Worm (Caenorhabditis elegans) whole organism, L1 larva: ENCODE results near the gene C07B5.8.
A peak's percentile ranks its signal among the peaks of the same experiment; 100 is the strongest.

Experiments
- C04F5.9 ChIP-seq: sonication (generic microtip); optimal IDR thresholded peaks from 2 replicates; lab custom pipeline; 2016; ENCODE audit warnings: missing genetic modification characterization, missing compliant biosample characterization
- C34B4.2 ChIP-seq: sonication (generic microtip); optimal IDR thresholded peaks from 2 replicates; lab custom pipeline; 2017; ENCODE audit warnings: mild to moderate bottlenecking, missing genetic modification characterization, missing compliant biosample characterization
- F16B12.6 ChIP-seq: fragments of 150-350 bp; optimal IDR thresholded peaks from 2 replicates; lab custom pipeline; 2014; ENCODE audit warnings: missing biosample characterization, missing genetic modification characterization
- Y116A8C.19 ChIP-seq: sonication (generic microtip); optimal IDR thresholded peaks from 2 replicates; lab custom pipeline; 2016; ENCODE audit warnings: missing compliant biosample characterization, missing genetic modification characterization, borderline replicate concordance
- alr-1 ChIP-seq: fragments of 200-800 bp; sonication (Bioruptor generic); optimal IDR thresholded peaks from 2 replicates; lab custom pipeline; 2018; ENCODE audit warnings: borderline replicate concordance, mild to moderate bottlenecking, missing genetic modification characterization, missing compliant biosample characterization
- aly-2 ChIP-seq: fragments of 150-350 bp; optimal IDR thresholded peaks from 2 replicates; lab custom pipeline; 2014; ENCODE audit warnings: missing biosample characterization, missing genetic modification characterization
- blmp-1 ChIP-seq: fragments of 150-350 bp; optimal IDR thresholded peaks from 2 replicates; lab custom pipeline; 2014; ENCODE audit warnings: missing biosample characterization, missing genetic modification characterization
- ceh-82 ChIP-seq, 3 experiments: fragments of 150-350 bp in 1 of 3; sonication (generic microtip) in 2 of 3; optimal IDR thresholded peaks; 2 replicates each; lab custom pipeline; 2014 to 2017; ENCODE audit warnings: missing biosample characterization in 3 of 3, missing genetic modification characterization in 3 of 3
- efl-1 ChIP-seq, 4 experiments: fragments of 150-350 bp; optimal IDR thresholded peaks in 3 of 4; peaks in 1 of 4; 1 replicate in 1 of 4; 2 replicates in 3 of 4; lab custom pipeline; 2014; ENCODE audit warnings: missing biosample characterization in 2 of 4, missing genetic modification characterization in 2 of 4, missing genetic modification reagents in 2 of 4
- elt-3 ChIP-seq, 6 experiments: fragments of 150-350 bp in 1 of 6; sonication (generic microtip); optimal IDR thresholded peaks; 2 replicates each; lab custom pipeline; 2017 to 2018; ENCODE audit warnings: missing biosample characterization in 6 of 6, missing genetic modification characterization in 6 of 6, inconsistent platforms in 1 of 6
- fkh-10 ChIP-seq: sonication (generic microtip); optimal IDR thresholded peaks from 2 replicates; lab custom pipeline; 2017; ENCODE audit warnings: missing biosample characterization, missing genetic modification reagents, missing genetic modification characterization
- fos-1 ChIP-seq: fragments of 150-350 bp; optimal IDR thresholded peaks from 2 replicates; lab custom pipeline; 2014; ENCODE audit warnings: missing biosample characterization, missing genetic modification characterization
- grh-1 ChIP-seq: fragments of 200-800 bp; sonication (Bioruptor generic); IDR thresholded peaks from 2 replicates; pipeline ENCODE4 v1.3.6; 2022; ENCODE audit warnings: missing genetic modification reagents, missing genetic modification characterization, missing compliant biosample characterization
- hlh-17 ChIP-seq: fragments of 200-800 bp; sonication (Bioruptor generic); optimal IDR thresholded peaks from 2 replicates; lab custom pipeline; 2018; ENCODE audit warnings: missing genetic modification characterization, mild to moderate bottlenecking, missing compliant biosample characterization, moderate library complexity, borderline replicate concordance
- irx-1 ChIP-seq: sonication (generic microtip); optimal IDR thresholded peaks from 2 replicates; lab custom pipeline; 2016; ENCODE audit warnings: missing genetic modification characterization, missing compliant biosample characterization
- lin-14 ChIP-seq: fragments of 200-800 bp; sonication (Bioruptor generic); optimal IDR thresholded peaks from 2 replicates; lab custom pipeline; 2018; ENCODE audit warnings: mild to moderate bottlenecking, missing genetic modification characterization, moderate library complexity, missing compliant biosample characterization
- lin-15B ChIP-seq: fragments of 150-350 bp; sonication (generic microtip); optimal IDR thresholded peaks from 3 replicates; lab custom pipeline; 2014; ENCODE audit warnings: missing biosample characterization, missing genetic modification characterization
- lsy-2 ChIP-seq, 2 experiments: fragments of 150-350 bp; optimal IDR thresholded peaks; 2 replicates each; lab custom pipeline; 2014; ENCODE audit warnings: missing biosample characterization in 2 of 2, missing genetic modification characterization in 2 of 2
- mab-9 ChIP-seq: fragments of 200-800 bp; sonication (Bioruptor generic); IDR thresholded peaks from 2 replicates; pipeline ENCODE4 v1.3.6; 2022; ENCODE audit warnings: missing genetic modification reagents, missing genetic modification characterization, missing compliant biosample characterization
- mep-1 ChIP-seq: fragments of 150-350 bp; optimal IDR thresholded peaks from 2 replicates; lab custom pipeline; 2014; ENCODE audit warnings: missing biosample characterization, missing genetic modification characterization
- nhr-11 ChIP-seq: fragments of 150-350 bp; optimal IDR thresholded peaks from 2 replicates; lab custom pipeline; 2014; ENCODE audit warnings: missing biosample characterization, missing genetic modification characterization
- nhr-19 ChIP-seq: fragments of 200-800 bp; sonication (Bioruptor generic); conservative IDR thresholded peaks from 2 replicates; pipeline ENCODE4 v1.3.6; 2022; ENCODE audit warnings: missing genetic modification characterization, missing compliant biosample characterization
- nhr-28 ChIP-seq: fragments of 150-350 bp; optimal IDR thresholded peaks from 2 replicates; lab custom pipeline; 2014; ENCODE audit warnings: missing biosample characterization, missing genetic modification characterization
- nhr-77 ChIP-seq: fragments of 150-350 bp; optimal IDR thresholded peaks from 2 replicates; lab custom pipeline; 2014; ENCODE audit warnings: missing biosample characterization, missing genetic modification characterization
- nhr-85 ChIP-seq: sonication (generic microtip); peaks from one replicate; lab custom pipeline; 2016; ENCODE audit warnings: missing genetic modification characterization, inconsistent platforms, missing compliant biosample characterization
- nhr-90 ChIP-seq: sonication (generic microtip); optimal IDR thresholded peaks from 2 replicates; lab custom pipeline; 2016; ENCODE audit warnings: mild to moderate bottlenecking, missing genetic modification characterization, missing compliant biosample characterization; ENCODE audit not compliant: poor library complexity
- pag-3 ChIP-seq: sonication (generic microtip); optimal IDR thresholded peaks from 2 replicates; lab custom pipeline; 2017; ENCODE audit warnings: missing genetic modification characterization, mild to moderate bottlenecking, missing compliant biosample characterization, antibody characterized with exemption, borderline replicate concordance; ENCODE audit not compliant: insufficient read depth
- skn-1 ChIP-seq: fragments of 150-350 bp; optimal IDR thresholded peaks from 2 replicates; lab custom pipeline; 2014; ENCODE audit warnings: missing biosample characterization, missing genetic modification characterization
- sox-4 ChIP-seq: sonication (generic microtip); optimal IDR thresholded peaks from 2 replicates; lab custom pipeline; 2016; ENCODE audit warnings: missing genetic modification characterization, missing compliant biosample characterization
- sup-37 ChIP-seq: fragments of 200-800 bp; sonication (Bioruptor generic); optimal IDR thresholded peaks from 2 replicates; lab custom pipeline; 2018; ENCODE audit warnings: mild to moderate bottlenecking, missing genetic modification characterization, missing compliant biosample characterization
- swsn-7 ChIP-seq: sonication (generic microtip); optimal IDR thresholded peaks from 2 replicates; lab custom pipeline; 2016; ENCODE audit warnings: missing genetic modification characterization, missing compliant biosample characterization
- tbx-2 ChIP-seq: sonication (generic microtip); optimal IDR thresholded peaks from 2 replicates; lab custom pipeline; 2016; ENCODE audit warnings: missing genetic modification characterization, missing compliant biosample characterization
- tlp-1 ChIP-seq: fragments of 150-350 bp; optimal IDR thresholded peaks from 2 replicates; lab custom pipeline; 2014; ENCODE audit warnings: missing biosample characterization, missing genetic modification characterization
- unc-30 ChIP-seq: sonication (generic microtip); optimal IDR thresholded peaks from 2 replicates; lab custom pipeline; 2017; ENCODE audit warnings: missing biosample characterization, missing genetic modification characterization
- unc-62 ChIP-seq: fragments of 150-350 bp; optimal IDR thresholded peaks from 2 replicates; lab custom pipeline; 2014; ENCODE audit warnings: missing biosample characterization, missing genetic modification reagents, missing genetic modification characterization
- unc-86 ChIP-seq: sonication (generic microtip); optimal IDR thresholded peaks from 2 replicates; lab custom pipeline; 2016; ENCODE audit warnings: missing genetic modification characterization, missing compliant biosample characterization
- unc-98 ChIP-seq: fragments of 200-800 bp; sonication (Bioruptor generic); IDR thresholded peaks from 2 replicates; pipeline ENCODE4 v1.3.6; 2022; ENCODE audit warnings: missing genetic modification characterization, missing compliant biosample characterization
- vab-15 ChIP-seq: sonication (generic microtip); optimal IDR thresholded peaks from 2 replicates; lab custom pipeline; 2017; ENCODE audit warnings: missing genotype, mild to moderate bottlenecking, missing genetic modification characterization, missing compliant biosample characterization
- zag-1 ChIP-seq: fragments of 150-350 bp; optimal IDR thresholded peaks from 2 replicates; lab custom pipeline; 2014; ENCODE audit warnings: missing biosample characterization, missing genetic modification characterization
- zip-4 ChIP-seq: fragments of 200-800 bp; sonication (Bioruptor generic); optimal IDR thresholded peaks from 2 replicates; lab custom pipeline; 2018; ENCODE audit warnings: mild to moderate bottlenecking, missing genetic modification characterization, moderate library complexity, missing compliant biosample characterization
- ztf-11 ChIP-seq, 2 experiments: sonication (generic microtip); optimal IDR thresholded peaks; 2 replicates each; lab custom pipeline; 2016 to 2017; ENCODE audit warnings: missing genetic modification characterization in 2 of 2, missing biosample characterization in 1 of 2, missing compliant biosample characterization in 1 of 2
- ztf-4 ChIP-seq: fragments of 150-350 bp; optimal IDR thresholded peaks from 2 replicates; lab custom pipeline; 2014; ENCODE audit warnings: missing biosample characterization, missing genetic modification characterization

C07B5.8 gene

ce11 chrX:9540464-9540863 is 3.9 kb upstream of the C07B5.8 start (continued):
- TF ChIP-seq nhr-77 (tag; lab: Kevin White, UChicago) = no peak
- TF ChIP-seq grh-1 (GFP tag; lab: Robert Waterston, UW) = no peak
- TF ChIP-seq tlp-1 (tag; lab: Kevin White, UChicago) = no peak
- TF ChIP-seq nhr-11 (tag; lab: Kevin White, UChicago) = no peak
- TF ChIP-seq unc-98 (GFP tag; lab: Robert Waterston, UW) = no peak
- no peak for TF ChIP-seq swsn-7 (tag; lab: Kevin White, UChicago)
- no peak for TF ChIP-seq zag-1 (tag; lab: Kevin White, UChicago)
- no peak for TF ChIP-seq pag-3 (tag; lab: Kevin White, UChicago)
- peak in 1 of 6 experiments; percentile 6 for TF ChIP-seq elt-3 (tag; optimal IDR thresholded peaks at IDR 0.05; lab: Kevin White, UChicago)
- TF ChIP-seq zip-4 (GFP tag; lab: Kevin White, UChicago) = no peak
- TF ChIP-seq fkh-10 = no peak
- TF ChIP-seq F16B12.6 = no peak
- TF ChIP-seq skn-1 (tag; lab: Kevin White, UChicago) = no peak
- TF ChIP-seq mep-1 (tag; lab: Kevin White, UChicago) = no peak
- no peak for TF ChIP-seq C34B4.2 (tag; lab: Kevin White, UChicago)
- TF ChIP-seq vab-15 (tag; lab: Kevin White, UChicago) = no peak
- TF ChIP-seq lin-14 (GFP tag; lab: Kevin White, UChicago) = peak; percentile 55
- no peak for TF ChIP-seq unc-30 (tag; lab: Kevin White, UChicago)
- peak; percentile 81 for TF ChIP-seq nhr-85 (tag; lab: Kevin White, UChicago)
- TF ChIP-seq aly-2 (tag; lab: Kevin White, UChicago) = no peak
- no peak for TF ChIP-seq hlh-17 (GFP tag; lab: Kevin White, UChicago)
- no peak for TF ChIP-seq unc-62 (GFP tag; lab: Kevin White, UChicago)
- TF ChIP-seq fos-1 = no peak
- TF ChIP-seq unc-86 (tag; lab: Kevin White, UChicago) = no peak
- TF ChIP-seq C04F5.9 (tag; lab: Kevin White, UChicago) = no peak
- TF ChIP-seq blmp-1 (tag; lab: Kevin White, UChicago) = peak; percentile 16
- no peak for TF ChIP-seq irx-1
- TF ChIP-seq nhr-28 (tag; lab: Kevin White, UChicago) = no peak
- TF ChIP-seq sox-4 (tag; lab: Kevin White, UChicago) = no peak
- TF ChIP-seq ztf-4 (tag; lab: Kevin White, UChicago) = no peak
- peak in 1 of 2 experiments; percentile 11 for TF ChIP-seq lsy-2 (tag; optimal IDR thresholded peaks at IDR 0.05; lab: Kevin White, UChicago)
- no peak for TF ChIP-seq ztf-11 (tag; optimal IDR thresholded peaks at IDR 0.05; lab: Kevin White, UChicago)
- no peak for TF ChIP-seq efl-1 (optimal IDR thresholded peaks at IDR 0.05; lab: Kevin White, UChicago)
- TF ChIP-seq efl-1 (GFP tag; optimal IDR thresholded peaks at IDR 0.05 in 1 of 2; lab: Kevin White, UChicago) = peak in 1 of 2 experiments; percentile 70
- TF ChIP-seq alr-1 = no peak
- TF ChIP-seq tbx-2 (tag; lab: Kevin White, UChicago) = no peak
- TF ChIP-seq mab-9 = no peak
- TF ChIP-seq sup-37 (GFP tag; lab: Kevin White, UChicago) = no peak
- TF ChIP-seq nhr-19 (GFP tag; lab: Robert Waterston, UW) = no peak
- TF ChIP-seq lin-15B (tag; lab: Kevin White, UChicago) = no peak
- TF ChIP-seq nhr-90 (tag; lab: Kevin White, UChicago) = peak; percentile 33
- no peak for TF ChIP-seq Y116A8C.19 (tag; lab: Kevin White, UChicago)
- TF ChIP-seq ceh-82 (tag; optimal IDR thresholded peaks at IDR 0.05; lab: Kevin White, UChicago) = no peak
- TF ChIP-seq, all 84 proteins: peak for 15
